Fruit fly (Drosophila melanogaster) whole organism, embryonic: ENCODE results near the gene Gnmt.

Source experiments
- CG13287 ChIP-seq: fragments of 200-800 bp; sonication (Bioruptor generic); IDR thresholded peaks from 2 replicates; pipeline ENCODE4 v1.3.6; 2022; ENCODE audit warnings: missing biosample characterization, missing genetic modification characterization; ENCODE audit not compliant: partially characterized antibody
- CG18619 ChIP-seq: fragments of 200-800 bp; sonication (Bioruptor generic); optimal IDR thresholded peaks from 3 replicates; lab custom pipeline; 2017; ENCODE audit warnings: missing biosample characterization, mild to moderate bottlenecking, missing genetic modification characterization
- CG18764 ChIP-seq: fragments of 200-800 bp; sonication (Bioruptor generic); optimal IDR thresholded peaks from 3 replicates; lab custom pipeline; 2016; ENCODE audit warnings: missing biosample characterization, missing genetic modification characterization
- CHES-1-like ChIP-seq: fragments of 200-800 bp; sonication (Bioruptor generic); optimal IDR thresholded peaks from 2 replicates; lab custom pipeline; 2016; ENCODE audit warnings: missing biosample characterization, missing genetic modification characterization
- Dfd ChIP-seq, 2 experiments: fragments of >200 bp; optimal IDR thresholded peaks; 2 replicates each; lab custom pipeline; 2017; ENCODE audit warnings: missing biosample characterization in 2 of 2, missing genetic modification characterization in 2 of 2
- Fer3 ChIP-seq: fragments of 200-800 bp; sonication (Bioruptor generic); optimal IDR thresholded peaks from 2 replicates; lab custom pipeline; 2018; ENCODE audit warnings: missing biosample characterization, mild to moderate bottlenecking, missing genetic modification characterization, moderate library complexity
- NC2β ChIP-seq: fragments of 200-800 bp; sonication (Bioruptor generic); optimal IDR thresholded peaks from 2 replicates; lab custom pipeline; 2016; ENCODE audit warnings: missing biosample characterization, missing genetic modification characterization
- Stat92E ChIP-seq, 3 experiments: fragments of >200 bp in 2 of 3; fragments of 200-800 bp in 1 of 3; sonication (Bioruptor generic) in 1 of 3; optimal IDR thresholded peaks; 2 replicates each; lab custom pipeline; 2017 to 2019; ENCODE audit warnings: missing biosample characterization in 3 of 3, missing genetic modification characterization in 3 of 3, mild to moderate bottlenecking in 1 of 3, moderate library complexity in 1 of 3
- psq ChIP-seq: fragments of 200-800 bp; sonication (Bioruptor generic); optimal IDR thresholded peaks from 2 replicates; lab custom pipeline; 2017; ENCODE audit warnings: missing biosample characterization, missing genetic modification characterization
- sens-2 ChIP-seq: fragments of 200-800 bp; sonication (Bioruptor generic); IDR thresholded peaks from 2 replicates; pipeline ENCODE4 v1.3.6; 2022; ENCODE audit warnings: missing biosample characterization, missing genetic modification characterization

DNA sequence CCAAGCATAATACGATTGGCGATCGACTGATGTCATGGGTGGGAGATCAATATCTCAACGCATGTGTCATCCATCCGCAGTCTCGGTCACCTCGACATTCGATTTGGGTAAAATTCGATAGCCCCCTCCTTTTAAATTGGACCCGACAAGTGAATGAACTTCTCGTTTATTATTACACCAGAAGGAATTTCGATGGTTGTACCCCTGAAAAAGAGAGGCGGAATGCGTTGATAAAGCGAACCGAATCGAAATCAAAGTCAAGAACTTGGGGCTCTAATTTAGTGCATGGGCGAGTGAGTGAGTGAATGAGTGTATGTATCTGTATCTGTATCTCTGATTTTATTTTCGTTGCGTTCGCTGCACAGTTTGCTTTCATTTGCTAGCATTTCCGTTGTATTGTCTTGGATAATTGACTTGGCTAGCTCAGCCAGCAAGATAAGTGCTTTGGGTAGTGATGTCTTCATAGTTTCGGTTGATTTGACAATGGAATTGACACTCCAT lies 27.6 kb downstream of the Gnmt start:
- no peak for TF ChIP-seq Dfd (GFP tag; optimal IDR thresholded peaks at IDR 0.05; lab: Kevin White, UChicago)
- no peak for TF ChIP-seq psq (GFP tag; lab: Kevin White, UChicago)
- TF ChIP-seq NC2β (GFP tag; lab: Kevin White, UChicago) = no peak
- no peak for TF ChIP-seq CG18764 (GFP tag; lab: Kevin White, UChicago)
- no peak for TF ChIP-seq Stat92E (GFP tag; optimal IDR thresholded peaks at IDR 0.05; lab: Kevin White, UChicago)
- TF ChIP-seq CG18619 = no peak
- TF ChIP-seq Fer3 (tag; lab: Kevin White, UChicago) = no peak
- no peak for TF ChIP-seq CG13287 (GFP tag; lab: Robert Waterston, UW)
- no peak for TF ChIP-seq sens-2 (GFP tag; lab: Robert Waterston, UW)
- no peak for TF ChIP-seq CHES-1-like (GFP tag; lab: Kevin White, UChicago)
